Worm (Caenorhabditis elegans): ENCODE results near the gene F28F9.2.
A peak's percentile ranks its signal among the peaks of the same experiment; 100 is the strongest.

Gene F28F9.2

DNA sequence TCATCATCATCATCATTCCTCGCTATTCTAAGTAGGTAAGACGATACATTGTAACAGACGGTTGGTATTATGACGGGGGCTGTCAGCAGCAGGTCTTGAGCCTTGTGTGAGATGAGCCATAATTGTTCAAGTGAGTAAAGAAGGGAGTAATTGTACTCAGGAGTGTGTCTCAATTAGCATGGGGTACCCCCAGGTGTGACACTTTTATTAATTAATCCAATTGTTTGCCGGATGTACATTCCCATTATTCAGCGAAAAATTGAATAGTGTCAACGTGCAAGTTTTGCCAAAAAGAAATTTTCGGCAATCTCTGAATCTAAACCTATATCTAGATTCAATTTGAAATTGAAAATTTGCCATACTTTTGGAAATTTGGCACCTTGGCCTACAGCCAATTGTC, 9.5 kb downstream of the F28F9.2 start:
- TF ChIP-seq snpc-4 (tag; optimal IDR thresholded peaks at IDR 0.05) (no peak), egl-27 (tag; optimal IDR thresholded peaks at IDR 0.05) (no peak), mbf-1 (tag; optimal IDR thresholded peaks at IDR 0.05) (no peak), nhr-10 (tag; optimal IDR thresholded peaks at IDR 0.05) (no peak), C34F6.9 (tag; optimal IDR thresholded peaks at IDR 0.05) (no peak), skn-1 (tag; optimal IDR thresholded peaks at IDR 0.05) (no peak), mdl-1 (tag; optimal IDR thresholded peaks at IDR 0.05) (no peak)

ce11 chrIV:3853557-3853956, 14.0 kb downstream of the F28F9.2 start:
- no peak for TF ChIP-seq ZK546.5 (tag; optimal IDR thresholded peaks at IDR 0.05)
- TF ChIP-seq ztf-11 (tag; optimal IDR thresholded peaks at IDR 0.05): no peak
- TF ChIP-seq ama-1 (optimal IDR thresholded peaks at IDR 0.05): no peak
- TF ChIP-seq lin-39 (tag; optimal IDR thresholded peaks at IDR 0.05): no peak
- no peak for TF ChIP-seq elt-3 (tag; optimal IDR thresholded peaks at IDR 0.05)
- no peak for TF ChIP-seq aly-2 (tag; optimal IDR thresholded peaks at IDR 0.05)
- no peak for TF ChIP-seq ztf-1 (GFP tag; conservative IDR thresholded peaks at IDR 0.05)
- TF ChIP-seq sma-9 (GFP tag; optimal IDR thresholded peaks at IDR 0.05): no peak
- no peak for TF ChIP-seq sma-9 (tag; optimal IDR thresholded peaks at IDR 0.05)
- TF ChIP-seq lsy-2 (tag; optimal IDR thresholded peaks at IDR 0.05): no peak
- TF ChIP-seq fos-1 (tag; optimal IDR thresholded peaks at IDR 0.05): no peak
- no peak for TF ChIP-seq gmeb-1 (tag; optimal IDR thresholded peaks at IDR 0.05)
- TF ChIP-seq nhr-237 (tag; optimal IDR thresholded peaks at IDR 0.05): no peak
- no peak for TF ChIP-seq ztf-4 (tag; optimal IDR thresholded peaks at IDR 0.05)
- TF ChIP-seq egl-27 (tag; optimal IDR thresholded peaks at IDR 0.05): no peak
- TF ChIP-seq nhr-21 (tag; optimal IDR thresholded peaks at IDR 0.05): no peak
- no peak for TF ChIP-seq sem-4 (tag; optimal IDR thresholded peaks at IDR 0.05)
- no peak for TF ChIP-seq zag-1 (tag; optimal IDR thresholded peaks at IDR 0.05)
- TF ChIP-seq mdl-1 (tag; optimal IDR thresholded peaks at IDR 0.05): no peak

ce11 chrIV:3854606-3855005, 15.1 kb downstream of the F28F9.2 start:
- TF ChIP-seq nhr-25 (tag; optimal IDR thresholded peaks at IDR 0.05): no peak
- no peak for TF ChIP-seq Y55F3AM.14 (GFP tag; optimal IDR thresholded peaks at IDR 0.05)
- TF ChIP-seq aly-2 (tag; optimal IDR thresholded peaks at IDR 0.05): no peak
- TF ChIP-seq unc-55 (GFP tag; optimal IDR thresholded peaks at IDR 0.05): peak; percentile 59

DNA sequence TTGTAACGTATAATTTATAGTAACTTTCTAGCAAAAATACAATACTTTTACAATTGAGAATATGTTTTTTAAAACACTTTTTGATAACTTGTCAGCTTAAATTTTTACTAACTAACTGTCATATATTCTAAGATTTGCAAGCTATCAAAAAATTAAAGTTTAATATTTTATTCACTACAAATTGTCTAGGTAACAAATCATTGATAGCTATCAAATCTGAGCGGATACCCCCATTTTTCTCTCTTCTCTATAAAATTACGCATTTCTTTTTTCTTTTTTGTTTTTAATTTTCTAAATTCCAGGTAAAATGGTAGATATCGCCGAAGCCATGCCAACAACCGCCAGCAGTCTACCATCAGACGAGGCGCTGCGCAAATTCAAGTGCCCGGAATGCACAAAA, 16.0 kb downstream of the F28F9.2 start, which contains the start of gene zag-1:
Gene zag-1, plus strand, starts transcription at position 301 of the 400 bp plus-strand sequence.
- no peak for TF ChIP-seq ceh-82 (tag; optimal IDR thresholded peaks at IDR 0.05)
- TF ChIP-seq ceh-16 (tag; optimal IDR thresholded peaks at IDR 0.05): no peak
- no peak for TF ChIP-seq ztf-11 (tag; optimal IDR thresholded peaks at IDR 0.05)
- no peak for TF ChIP-seq aly-2 (tag; optimal IDR thresholded peaks at IDR 0.05)
- TF ChIP-seq lin-13 (GFP tag; optimal IDR thresholded peaks at IDR 0.05): no peak
- no peak for TF ChIP-seq elt-1 (tag; optimal IDR thresholded peaks at IDR 0.05)
- no peak for TF ChIP-seq sma-3 (GFP tag; optimal IDR thresholded peaks at IDR 0.05)
- no peak for TF ChIP-seq peb-1 (tag; optimal IDR thresholded peaks at IDR 0.05)

ce11 chrIV:3856190-3856589, 16.7 kb downstream of the F28F9.2 start:
- TF ChIP-seq F13H6.1 (tag; optimal IDR thresholded peaks at IDR 0.05) (no peak), nhr-12 (tag; optimal IDR thresholded peaks at IDR 0.05) (no peak), lsy-2 (tag; optimal IDR thresholded peaks at IDR 0.05) (no peak), mab-5 (tag; optimal IDR thresholded peaks at IDR 0.05) (peak; percentile 62), sma-3 (GFP tag; optimal IDR thresholded peaks at IDR 0.05) (no peak)

DNA sequence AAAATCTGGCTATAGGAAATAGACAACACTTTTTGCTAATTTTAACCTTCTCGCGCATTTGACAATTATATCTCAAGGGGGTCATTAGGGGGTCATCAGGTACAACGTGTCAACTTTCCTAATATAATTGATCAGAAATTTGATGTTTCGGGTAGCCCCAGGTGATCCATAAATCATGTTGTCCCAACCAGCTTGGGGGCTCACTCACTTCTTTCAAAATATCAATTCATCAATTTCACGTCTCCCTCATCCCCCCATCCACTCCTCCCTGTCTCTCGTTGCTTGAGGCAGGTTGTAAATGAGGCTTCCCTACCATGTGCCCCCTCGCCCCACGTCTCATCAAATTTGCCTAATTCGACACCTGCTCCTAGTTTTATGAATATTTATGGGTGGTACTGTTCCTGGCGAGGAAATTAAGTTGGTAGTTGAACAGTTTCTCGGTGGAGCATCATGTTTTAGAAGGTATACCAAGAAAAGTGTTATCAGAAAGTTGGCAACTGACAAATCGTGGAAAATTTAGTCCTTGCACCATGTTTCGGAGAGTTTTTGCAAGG, 18.6 kb downstream of the F28F9.2 start:
- no peak for TF ChIP-seq elt-1 (tag; optimal IDR thresholded peaks at IDR 0.05)
- TF ChIP-seq lin-11 (tag; optimal IDR thresholded peaks at IDR 0.05): no peak
- TF ChIP-seq mab-5 (tag; optimal IDR thresholded peaks at IDR 0.05): peak; percentile 81
- peak; percentile 49 for TF ChIP-seq lin-39 (tag; optimal IDR thresholded peaks at IDR 0.05)
- TF ChIP-seq nhr-11 (tag; optimal IDR thresholded peaks at IDR 0.05): no peak
- TF ChIP-seq sma-9 (GFP tag; optimal IDR thresholded peaks at IDR 0.05): no peak
- no peak for TF ChIP-seq sma-9 (tag; optimal IDR thresholded peaks at IDR 0.05)
- TF ChIP-seq peb-1 (tag; optimal IDR thresholded peaks at IDR 0.05): no peak
- TF ChIP-seq alr-1 (tag; optimal IDR thresholded peaks at IDR 0.05): no peak
- TF ChIP-seq egl-27 (tag; optimal IDR thresholded peaks at IDR 0.05): no peak
